Worm (Caenorhabditis elegans) whole organism, midembryonic: ENCODE results near the gene nhr-164.
"Not testable (repeated sequence)": the region's sequence is repeated elsewhere in the genome, so short reads cannot be mapped to it uniquely, and the experiment has no call there.

Experiments used
- T22C8.4 ChIP-seq: fragments of 200-800 bp; sonication (Bioruptor generic); IDR thresholded peaks from 2 replicates; pipeline ENCODE4 v1.3.6; 2022; ENCODE audit warnings: missing genetic modification characterization, missing compliant biosample characterization
- flt-1 ChIP-seq: fragments of 200-800 bp; sonication (Bioruptor generic); IDR thresholded peaks from 2 replicates; pipeline ENCODE4 v1.3.6; 2022; ENCODE audit warnings: missing genetic modification characterization, missing compliant biosample characterization
- klf-2 ChIP-seq: fragments of 200-800 bp; sonication (Bioruptor generic); conservative IDR thresholded peaks from 2 replicates; pipeline ENCODE4 v1.3.6; 2022; ENCODE audit warnings: missing genetic modification reagents, missing genetic modification characterization, missing compliant biosample characterization
- med-1 ChIP-seq: sonication (generic microtip); optimal IDR thresholded peaks from 2 replicates; lab custom pipeline; 2017; ENCODE audit warnings: missing genetic modification characterization, mild to moderate bottlenecking, missing compliant biosample characterization, antibody characterized with exemption, missing genetic modification reagents; ENCODE audit not compliant: insufficient read depth
- ref-1 ChIP-seq: fragments of 200-800 bp; sonication (Bioruptor generic); conservative IDR thresholded peaks from 2 replicates; pipeline ENCODE4 v1.3.6; 2022; ENCODE audit warnings: missing genetic modification reagents, missing genetic modification characterization, missing compliant biosample characterization
- ztf-23 ChIP-seq: fragments of 200-800 bp; sonication (Bioruptor generic); IDR thresholded peaks from 2 replicates; pipeline ENCODE4 v1.3.6; 2022; ENCODE audit warnings: missing genetic modification reagents, missing genetic modification characterization, missing compliant biosample characterization
- ztf-29 ChIP-seq: fragments of 200-800 bp; sonication (Bioruptor generic); IDR thresholded peaks from 2 replicates; pipeline ENCODE4 v1.3.6; 2022; ENCODE audit warnings: missing genetic modification reagents, missing genetic modification characterization, missing compliant biosample characterization

ce11 chrV:15215175-15215574 lies 20.4 kb downstream of the nhr-164 start, which contains the start of gene sri-26:
- not testable (repeated sequence) for TF ChIP-seq flt-1 (GFP tag; lab: Robert Waterston, UW); ref-1 (GFP tag; lab: Robert Waterston, UW); ztf-23; T22C8.4 (GFP tag; lab: Robert Waterston, UW); klf-2 (GFP tag; lab: Robert Waterston, UW); ztf-29 (GFP tag; lab: Robert Waterston, UW); med-1
